Fruit fly (Drosophila melanogaster) whole organism, wandering third instar larva: Measurements from ENCODE around the gene indra.
A peak's percentile ranks its signal among the peaks of the same experiment; 100 is the strongest.

Experiments used
- Abd-B ChIP-seq: fragments of >200 bp; optimal IDR thresholded peaks from 2 replicates; lab custom pipeline; 2017; ENCODE audit warnings: missing biosample characterization, missing genetic modification characterization
- CG32264 ChIP-seq: fragments of 200-800 bp; sonication (Bioruptor generic); optimal IDR thresholded peaks from 2 replicates; lab custom pipeline; 2016; ENCODE audit warnings: missing biosample characterization, missing genetic modification characterization
- CG9705 ChIP-seq: fragments of 200-800 bp; sonication (Bioruptor generic); optimal IDR thresholded peaks from 2 replicates; lab custom pipeline; 2018; ENCODE audit warnings: missing biosample characterization, mild to moderate bottlenecking, missing genetic modification characterization
- CrebA ChIP-seq: fragments of 200-800 bp; sonication (Bioruptor generic); optimal IDR thresholded peaks from 2 replicates; lab custom pipeline; 2016; ENCODE audit warnings: missing biosample characterization, mild to moderate bottlenecking, missing genetic modification characterization, borderline replicate concordance
- Dfd ChIP-seq: fragments of >200 bp; optimal IDR thresholded peaks from 2 replicates; lab custom pipeline; 2017; ENCODE audit warnings: missing biosample characterization, missing genetic modification characterization
- Dif ChIP-seq: fragments of 200-275, 200-300 bp; sonication (Bioruptor generic); optimal IDR thresholded peaks from 2 replicates; lab custom pipeline; 2018; ENCODE audit warnings: missing biosample characterization, missing genetic modification characterization; ENCODE audit not compliant: partially characterized antibody
- GATAd ChIP-seq: sonication (Bioruptor generic); optimal IDR thresholded peaks from 2 replicates; lab custom pipeline; 2016; ENCODE audit warnings: missing biosample characterization, missing genetic modification characterization
- HLH106 ChIP-seq: fragments of 200-800 bp; optimal IDR thresholded peaks from 3 replicates; lab custom pipeline; 2019; ENCODE audit warnings: missing biosample characterization, mild to moderate bottlenecking, missing genetic modification characterization, moderate library complexity
- Hnf4 ChIP-seq: fragments of 200-800 bp; sonication (Bioruptor generic); optimal IDR thresholded peaks from 2 replicates; lab custom pipeline; 2016; ENCODE audit warnings: missing biosample characterization, mild to moderate bottlenecking, missing genetic modification characterization
- Hr78 ChIP-seq: fragments of >200 bp; optimal IDR thresholded peaks from 2 replicates; lab custom pipeline; 2017; ENCODE audit warnings: missing biosample characterization, missing genetic modification characterization
- Hr83 ChIP-seq: fragments of 200-300 bp; sonication (Bioruptor generic); optimal IDR thresholded peaks from 2 replicates; lab custom pipeline; 2016; ENCODE audit warnings: missing biosample characterization, mild to moderate bottlenecking, missing genetic modification characterization, moderate library complexity; ENCODE audit not compliant: poor library complexity, severe bottlenecking
- Jra ChIP-seq: sonication (Bioruptor generic); optimal IDR thresholded peaks from 2 replicates; lab custom pipeline; 2016; ENCODE audit warnings: missing biosample characterization, missing genetic modification characterization
- Mio ChIP-seq: sonication (Bioruptor generic); optimal IDR thresholded peaks from 2 replicates; lab custom pipeline; 2016; ENCODE audit warnings: missing biosample characterization, missing genetic modification characterization
- Myc ChIP-seq: fragments of >200 bp; optimal IDR thresholded peaks from 2 replicates; lab custom pipeline; 2017
- N ChIP-seq: fragments of >200 bp; optimal IDR thresholded peaks from 2 replicates; lab custom pipeline; 2018; ENCODE audit warnings: missing biosample characterization, missing external identifiers, missing genetic modification characterization
- OdsH ChIP-seq: fragments of 200-800 bp; sonication (Bioruptor generic); optimal IDR thresholded peaks from 2 replicates; lab custom pipeline; 2016; ENCODE audit warnings: missing biosample characterization, mild to moderate bottlenecking, missing genetic modification characterization
- Rel ChIP-seq, 2 experiments: fragments of 200-800 bp; sonication (Bioruptor generic) in 1 of 2; optimal IDR thresholded peaks; 2 replicates in 1 of 2; 3 replicates in 1 of 2; lab custom pipeline; 2016 to 2019; ENCODE audit warnings: mild to moderate bottlenecking in 2 of 2, missing biosample characterization in 2 of 2, missing genetic modification characterization in 2 of 2, moderate library complexity in 1 of 2
- Sp1 ChIP-seq: fragments of 200-800 bp; sonication (Bioruptor generic); optimal IDR thresholded peaks from 3 replicates; lab custom pipeline; 2019; ENCODE audit warnings: missing biosample characterization, mild to moderate bottlenecking, missing genetic modification characterization, moderate library complexity
- Vsx2 ChIP-seq: fragments of 200-300, 225-300 bp; sonication (Bioruptor generic); optimal IDR thresholded peaks from 2 replicates; lab custom pipeline; 2018; ENCODE audit warnings: missing biosample characterization, missing genetic modification characterization; ENCODE audit not compliant: partially characterized antibody
- br ChIP-seq: fragments of 200-800 bp; sonication (Bioruptor generic); optimal IDR thresholded peaks from 2 replicates; lab custom pipeline; 2016; ENCODE audit warnings: missing biosample characterization, missing genetic modification characterization
- brk ChIP-seq: fragments of 200-800 bp; sonication (Bioruptor generic); optimal IDR thresholded peaks from 2 replicates; lab custom pipeline; 2016; ENCODE audit warnings: missing biosample characterization, mild to moderate bottlenecking, missing genetic modification characterization
- dl ChIP-seq, 2 experiments: fragments of 175-275, 200-275 bp in 1 of 2; fragments of 200-275 bp in 1 of 2; sonication (Bioruptor generic); optimal IDR thresholded peaks; lab custom pipeline; 2018; ENCODE audit warnings: mild to moderate bottlenecking in 2 of 2, missing biosample characterization in 2 of 2, missing genetic modification characterization in 2 of 2, moderate library complexity in 2 of 2; ENCODE audit not compliant: partially characterized antibody in 2 of 2, insufficient read depth in 1 of 2
- dmrt93B ChIP-seq: fragments of 200-800 bp; sonication (Bioruptor generic); optimal IDR thresholded peaks from 2 replicates; lab custom pipeline; 2018; ENCODE audit warnings: missing biosample characterization, mild to moderate bottlenecking, missing genetic modification characterization
- dsf ChIP-seq: sonication (Bioruptor generic); optimal IDR thresholded peaks from 2 replicates; lab custom pipeline; 2016; ENCODE audit warnings: missing biosample characterization, missing genetic modification characterization, borderline replicate concordance
- ey ChIP-seq: fragments of 200-800 bp; sonication (Bioruptor generic); optimal IDR thresholded peaks from 2 replicates; lab custom pipeline; 2016; ENCODE audit warnings: missing biosample characterization, missing genetic modification characterization
- foxo ChIP-seq, 2 experiments: fragments of 200-800 bp; sonication (Bioruptor generic); optimal IDR thresholded peaks; 2 replicates in 1 of 2; 3 replicates in 1 of 2; lab custom pipeline; 2016 to 2017; ENCODE audit warnings: missing biosample characterization in 2 of 2, missing genetic modification characterization in 2 of 2
- fru ChIP-seq: fragments of 200-800 bp; sonication (Bioruptor generic); optimal IDR thresholded peaks from 3 replicates; lab custom pipeline; 2016; ENCODE audit warnings: missing biosample characterization, mild to moderate bottlenecking, missing genetic modification characterization
- h ChIP-seq: fragments of 200-800 bp; sonication (Bioruptor generic); optimal IDR thresholded peaks from 3 replicates; lab custom pipeline; 2016; ENCODE audit warnings: missing biosample characterization, mild to moderate bottlenecking, missing genetic modification characterization
- jim ChIP-seq: fragments of 175-275, 200-325 bp; sonication (Bioruptor generic); optimal IDR thresholded peaks from 2 replicates; lab custom pipeline; 2016; ENCODE audit warnings: missing biosample characterization, mild to moderate bottlenecking, missing genetic modification characterization
- lola ChIP-seq: fragments of >200 bp; optimal IDR thresholded peaks from 2 replicates; lab custom pipeline; 2017; ENCODE audit warnings: missing biosample characterization, missing genetic modification characterization
- pan ChIP-seq: fragments of >200 bp; optimal IDR thresholded peaks from 2 replicates; lab custom pipeline; 2017
- psq ChIP-seq: fragments of 200-800 bp; sonication (Bioruptor generic); optimal IDR thresholded peaks from 3 replicates; lab custom pipeline; 2017; ENCODE audit warnings: missing biosample characterization, mild to moderate bottlenecking, missing genetic modification characterization, moderate library complexity
- rgr ChIP-seq: fragments of 200-800 bp; sonication (Bioruptor generic); optimal IDR thresholded peaks from 3 replicates; lab custom pipeline; 2016; ENCODE audit warnings: missing biosample characterization, mild to moderate bottlenecking, missing genetic modification characterization
- sage ChIP-seq: fragments of 200-800 bp; sonication (Bioruptor generic); optimal IDR thresholded peaks from 2 replicates; lab custom pipeline; 2016; ENCODE audit warnings: missing biosample characterization, mild to moderate bottlenecking, missing genetic modification characterization
- sv ChIP-seq: fragments of 200-800 bp; sonication (Bioruptor generic); optimal IDR thresholded peaks from 3 replicates; lab custom pipeline; 2016; ENCODE audit warnings: missing biosample characterization, missing genetic modification characterization
- tai ChIP-seq: sonication (Bioruptor generic); optimal IDR thresholded peaks from 2 replicates; lab custom pipeline; 2016; ENCODE audit warnings: missing biosample characterization, missing genetic modification characterization
- usp ChIP-seq: fragments of >200 bp; optimal IDR thresholded peaks from 2 replicates; lab custom pipeline; 2017; ENCODE audit warnings: missing biosample characterization, missing genetic modification characterization
- woc ChIP-seq: sonication (Bioruptor generic); optimal IDR thresholded peaks from 2 replicates; lab custom pipeline; 2016; ENCODE audit warnings: missing biosample characterization, mild to moderate bottlenecking, missing genetic modification characterization

indra gene

DNA sequence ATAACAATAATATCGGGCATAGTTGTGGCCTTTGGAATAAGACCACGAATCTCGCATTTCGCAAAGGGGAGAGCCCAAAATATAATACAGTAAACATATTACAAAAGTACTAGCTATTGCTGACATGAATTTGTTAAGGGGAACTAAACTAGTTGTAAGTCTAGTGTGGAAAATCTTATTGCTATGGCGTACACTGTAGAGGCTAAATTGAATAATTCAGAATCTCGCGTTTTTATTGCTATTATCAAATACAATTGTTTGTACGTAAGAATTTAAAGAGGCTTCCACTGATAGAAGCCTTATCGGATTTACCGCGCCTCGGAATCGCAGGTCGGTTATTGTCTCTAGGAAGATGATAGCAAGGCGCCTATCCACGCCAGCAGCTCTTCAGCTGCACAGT is 36.9 kb downstream of the indra start:
- TF ChIP-seq ey (GFP tag; lab: Kevin White, UChicago), result no peak
- TF ChIP-seq Mio (GFP tag; lab: Kevin White, UChicago), result no peak
- TF ChIP-seq foxo (GFP tag; optimal IDR thresholded peaks at IDR 0.05; lab: Kevin White, UChicago), result no peak
- TF ChIP-seq OdsH (GFP tag; lab: Kevin White, UChicago), result no peak
- TF ChIP-seq CrebA (GFP tag; lab: Kevin White, UChicago), result no peak
- no peak for TF ChIP-seq brk
- no peak for TF ChIP-seq Abd-B (GFP tag; lab: Kevin White, UChicago)
- no peak for TF ChIP-seq pan
- TF ChIP-seq lola, result no peak
- no peak for TF ChIP-seq fru
- TF ChIP-seq Vsx2 (GFP tag; lab: Kevin White, UChicago), result no peak
- no peak for TF ChIP-seq CG9705 (GFP tag; lab: Kevin White, UChicago)
- TF ChIP-seq h (GFP tag; lab: Kevin White, UChicago), result no peak
- no peak for TF ChIP-seq usp (GFP tag; lab: Kevin White, UChicago)
- no peak for TF ChIP-seq CG32264
- TF ChIP-seq HLH106, result no peak
- no peak for TF ChIP-seq sv
- TF ChIP-seq, all 38 proteins: peak for 0

DNA sequence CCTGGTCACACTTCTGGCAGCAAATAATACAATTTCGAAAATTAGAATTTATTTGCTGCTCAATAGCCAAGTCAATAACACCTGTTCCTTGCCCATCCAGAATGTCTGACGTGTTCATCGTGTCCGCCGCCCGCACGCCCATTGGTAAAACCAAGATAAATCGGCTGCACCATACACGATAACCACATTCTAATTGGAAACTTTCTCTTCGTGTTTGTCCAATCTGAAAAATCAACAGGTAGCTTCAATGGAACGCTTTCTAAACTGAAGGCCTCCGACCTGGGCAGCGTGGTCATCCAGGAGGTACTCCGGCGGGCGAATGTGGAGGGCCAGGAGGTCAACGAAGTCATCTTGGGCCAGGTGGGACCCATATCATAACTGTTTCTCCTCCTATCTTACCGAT is 39.3 kb downstream of the indra start:
- no peak for TF ChIP-seq CrebA (GFP tag; lab: Kevin White, UChicago)
- TF ChIP-seq Hr83, result no peak
- TF ChIP-seq pan, result no peak
- no peak for TF ChIP-seq ey (GFP tag; lab: Kevin White, UChicago)

DNA sequence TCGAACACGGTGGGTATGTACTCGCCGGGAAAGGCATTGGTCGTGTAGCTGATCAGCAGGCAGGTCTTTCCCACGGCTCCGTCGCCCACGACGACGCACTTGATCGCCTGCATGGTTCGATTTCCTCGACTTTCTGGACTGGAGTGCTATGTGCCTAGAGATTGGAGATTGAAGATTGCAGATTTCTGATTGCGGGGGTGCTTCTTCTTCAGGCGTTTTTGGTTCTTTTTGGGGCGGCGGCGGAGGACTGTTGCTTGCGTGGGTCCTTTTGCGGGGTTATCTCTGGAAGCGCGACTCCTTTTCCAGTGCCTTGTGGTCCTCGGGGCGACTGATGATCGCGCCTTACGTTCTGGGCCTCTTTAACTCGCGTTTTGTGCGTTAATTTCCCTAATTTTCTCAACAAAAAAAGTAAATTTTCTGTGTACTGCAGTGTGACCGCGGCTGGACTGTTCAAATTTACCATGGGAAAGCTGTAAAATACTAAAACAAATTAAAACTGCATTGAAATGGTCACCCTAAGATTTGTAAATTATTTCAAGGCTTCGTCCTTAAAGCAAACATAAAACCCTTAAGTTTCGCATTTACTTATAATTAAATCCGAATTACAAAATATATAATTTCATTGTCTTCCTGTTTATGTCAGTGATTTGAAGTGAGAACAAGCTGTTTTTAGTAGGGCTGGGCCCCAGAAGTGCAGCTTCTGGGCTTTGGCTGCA is 39.8 kb downstream of the indra start, which contains the start of the genes Rac1 and Acat2:
Gene Rac1, minus strand, starts transcription at position 450 of the 716 bp plus-strand sequence.
Gene Acat2, plus strand, starts transcription at position 711 of the 716 bp plus-strand sequence.
- TF ChIP-seq Rel (GFP tag; optimal IDR thresholded peaks at IDR 0.05; lab: Kevin White, UChicago), result no peak
- TF ChIP-seq Rel (tag; optimal IDR thresholded peaks at IDR 0.05; lab: Kevin White, UChicago), result peak; percentile 36
- TF ChIP-seq Myc (lab: Kevin White, UChicago), result peak; percentile 32
- peak; percentile 4 for TF ChIP-seq sv
- no peak for TF ChIP-seq HLH106
- TF ChIP-seq CrebA (GFP tag; lab: Kevin White, UChicago), result no peak
- no peak for TF ChIP-seq rgr (GFP tag; lab: Kevin White, UChicago)

DNA sequence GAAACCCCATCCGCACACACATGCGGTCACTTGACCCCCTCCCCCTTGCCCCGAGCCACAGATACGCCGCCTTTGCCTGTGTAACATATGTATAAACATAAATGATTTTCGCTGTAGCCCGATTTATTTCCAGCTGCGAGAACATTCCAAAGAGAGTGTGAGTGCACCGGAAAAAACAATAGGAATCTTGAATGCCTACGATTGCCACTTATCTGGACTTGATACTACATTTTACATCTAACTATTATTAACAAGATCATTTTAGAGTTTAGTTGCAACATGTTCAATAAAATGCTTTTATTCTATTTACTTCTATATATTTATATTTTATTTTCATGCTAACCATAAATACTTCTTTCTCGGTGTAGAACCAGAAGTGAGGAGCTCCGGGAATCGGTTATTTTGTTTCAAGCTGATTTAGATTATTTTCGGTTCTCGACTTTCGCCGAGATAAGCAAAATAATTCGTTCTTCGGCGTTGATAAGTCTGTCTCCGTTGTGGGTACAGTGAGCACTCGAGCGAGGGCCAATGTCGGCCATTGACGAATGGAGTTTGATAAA is 42.0 kb downstream of the indra start:
- TF ChIP-seq tai (no peak), dsf (GFP tag; lab: Kevin White, UChicago) (no peak), Jra (GFP tag; lab: Kevin White, UChicago) (no peak), h (GFP tag; lab: Kevin White, UChicago) (peak; percentile 80), Hnf4 (GFP tag; lab: Kevin White, UChicago) (no peak), N (GFP tag; lab: Kevin White, UChicago) (no peak), OdsH (GFP tag; lab: Kevin White, UChicago) (peak; percentile 84), brk (no peak), Rel (GFP tag; optimal IDR thresholded peaks at IDR 0.05; lab: Kevin White, UChicago) (no peak), Rel (tag; optimal IDR thresholded peaks at IDR 0.05; lab: Kevin White, UChicago) (peak; percentile 54), Hr83 (no peak), rgr (GFP tag; lab: Kevin White, UChicago) (peak; percentile 76), woc (GFP tag; lab: Kevin White, UChicago) (peak; percentile 28), Dif (no peak), Dfd (GFP tag; lab: Kevin White, UChicago) (no peak), Abd-B (GFP tag; lab: Kevin White, UChicago) (no peak), jim (no peak), fru (peak; percentile 80), Sp1 (GFP tag; lab: Kevin White, UChicago) (peak; percentile 78), dmrt93B (GFP tag; lab: Kevin White, UChicago) (no peak), foxo (GFP tag; optimal IDR thresholded peaks at IDR 0.05; lab: Kevin White, UChicago) (peak in 1 of 2 experiments; percentile 74), GATAd (no peak), Vsx2 (GFP tag; lab: Kevin White, UChicago) (no peak), CG32264 (no peak), Mio (GFP tag; lab: Kevin White, UChicago) (no peak), CG9705 (GFP tag; lab: Kevin White, UChicago) (peak; percentile 36), Hr78 (GFP tag; lab: Kevin White, UChicago) (no peak), sv (peak; percentile 74), CrebA (GFP tag; lab: Kevin White, UChicago) (no peak), Myc (lab: Kevin White, UChicago) (no peak), lola (no peak), HLH106 (peak; percentile 80), dl (GFP tag; optimal IDR thresholded peaks at IDR 0.05; lab: Kevin White, UChicago; ENCODE audit: insufficient read depth in 1 of 2, partially characterized antibody in 2 of 2) (no peak), sage (no peak), usp (GFP tag; lab: Kevin White, UChicago) (no peak), psq (GFP tag; lab: Kevin White, UChicago) (peak; percentile 79), br (GFP tag; lab: Kevin White, UChicago) (peak; percentile 59), ey (GFP tag; lab: Kevin White, UChicago) (peak; percentile 68)
